Worm (Caenorhabditis elegans): ENCODE results near the gene C18A11.2.

Gene C18A11.2

DNA sequence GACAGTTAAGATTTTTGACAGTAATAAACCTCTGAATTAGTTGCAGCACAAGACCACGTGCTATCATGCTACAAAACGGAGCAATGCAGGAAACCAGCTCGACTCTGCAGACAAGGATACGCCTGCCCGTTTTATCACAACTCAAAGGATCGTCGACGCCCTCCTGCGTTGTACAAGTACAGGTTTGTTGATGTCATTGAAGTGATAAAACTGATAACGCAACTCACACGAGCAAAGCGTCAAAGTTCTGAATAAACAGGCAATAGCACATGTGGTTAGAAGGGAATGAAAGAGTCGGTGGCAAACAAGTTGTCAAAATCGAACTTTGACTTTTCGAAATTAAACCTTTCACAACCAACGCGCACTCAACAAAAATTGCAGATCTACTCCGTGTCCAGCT, 44.6 kb upstream of the C18A11.2 start (continued):
- no peak for TF ChIP-seq F57A8.1 (GFP tag; optimal IDR thresholded peaks at IDR 0.05)
- TF ChIP-seq lag-1 (GFP tag; IDR thresholded peaks at IDR 0.05) = no peak
- TF ChIP-seq hrde-1 (tag; optimal IDR thresholded peaks at IDR 0.05; ENCODE audit: borderline replicate concordance) = no peak
- no peak for TF ChIP-seq attf-6 (GFP tag; IDR thresholded peaks at IDR 0.05)

DNA sequence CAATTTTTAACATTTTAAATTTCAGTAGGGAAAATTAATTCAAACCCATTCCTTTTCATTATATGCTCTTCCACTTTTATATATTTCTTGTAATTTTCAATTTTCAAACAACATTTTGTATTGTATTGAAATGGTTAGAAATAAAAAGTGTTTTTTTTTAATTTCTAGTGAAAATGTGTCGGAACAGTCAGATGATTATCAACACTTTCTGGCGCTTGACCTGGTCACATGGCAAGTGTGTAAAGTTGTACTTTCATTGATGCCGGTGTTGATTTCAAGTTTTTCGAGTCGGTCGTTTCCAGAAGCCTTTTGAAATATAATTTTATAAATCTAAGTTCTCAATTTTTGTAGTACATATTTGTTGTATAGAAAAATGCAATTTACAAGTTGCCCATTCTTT, 40.7 kb upstream of the C18A11.2 start:
- TF ChIP-seq aptf-3 (GFP tag; IDR thresholded peaks at IDR 0.05) (no peak), rec-8 (tag; optimal IDR thresholded peaks at IDR 0.05) (no peak), nfyb-1 (GFP tag; IDR thresholded peaks at IDR 0.05) (peak; percentile 49; the same call in 1 of the 2 replicates), pbrm-1 (GFP tag; IDR thresholded peaks at IDR 0.05) (no peak), ztf-22 (GFP tag; optimal IDR thresholded peaks at IDR 0.05) (no peak), snpc-1.1 (tag; optimal IDR thresholded peaks at IDR 0.05; ENCODE audit: insufficient read depth) (no peak), ets-4 (GFP tag; optimal IDR thresholded peaks at IDR 0.05) (no peak), pha-4 (tag; optimal IDR thresholded peaks at IDR 0.05) (no peak), atf-7 (tag; optimal IDR thresholded peaks at IDR 0.05) (no peak), Y79H2A.3 (GFP tag; conservative IDR thresholded peaks at IDR 0.05) (no peak), C17E4.6 (GFP tag; IDR thresholded peaks at IDR 0.05) (no peak), ceh-100 (GFP tag; IDR thresholded peaks at IDR 0.05) (no peak), nhr-120 (GFP tag; IDR thresholded peaks at IDR 0.05) (no peak), B0261.1 (tag; optimal IDR thresholded peaks at IDR 0.05) (no peak), dpff-1 (tag; optimal IDR thresholded peaks at IDR 0.05) (no peak), hsf-1 (GFP tag; IDR thresholded peaks at IDR 0.05) (no peak), ekl-4 (GFP tag; IDR thresholded peaks at IDR 0.05) (peak; percentile 18; the same call in 1 of the 2 replicates), lin-40 (tag; optimal IDR thresholded peaks at IDR 0.05) (peak; percentile 4), nhr-90 (tag; optimal IDR thresholded peaks at IDR 0.05) (no peak), mes-4 (tag; optimal IDR thresholded peaks at IDR 0.05) (no peak), B0035.1 (tag; optimal IDR thresholded peaks at IDR 0.05) (no peak), F49E8.2 (tag; optimal IDR thresholded peaks at IDR 0.05; ENCODE audit: insufficient read depth) (no peak), egl-18 (GFP tag; IDR thresholded peaks at IDR 0.05) (no peak), gei-17 (GFP tag; optimal IDR thresholded peaks at IDR 0.05) (no peak), him-1 (tag; optimal IDR thresholded peaks at IDR 0.05) (no peak), mcd-1 (GFP tag; IDR thresholded peaks at IDR 0.05) (no peak), snpc-4 (GFP tag; optimal IDR thresholded peaks at IDR 0.05) (no peak), snpc-4 (tag; optimal IDR thresholded peaks at IDR 0.05) (no peak), F39B2.1 (GFP tag; IDR thresholded peaks at IDR 0.05) (no peak), F22D6.2 (tag; optimal IDR thresholded peaks at IDR 0.05) (no peak), F57A8.1 (GFP tag; optimal IDR thresholded peaks at IDR 0.05) (no peak), nhr-80 (tag; optimal IDR thresholded peaks at IDR 0.05) (peak; percentile 27), madf-8 (GFP tag; conservative IDR thresholded peaks at IDR 0.05) (no peak), attf-3 (GFP tag; conservative IDR thresholded peaks at IDR 0.05) (no peak), aptf-2 (GFP tag; conservative IDR thresholded peaks at IDR 0.05) (no peak), sptf-2 (GFP tag; optimal IDR thresholded peaks at IDR 0.05) (no peak), athp-1 (tag; optimal IDR thresholded peaks at IDR 0.05) (no peak), snpc-3.4 (tag; optimal IDR thresholded peaks at IDR 0.05) (no peak), mxl-1 (tag; optimal IDR thresholded peaks at IDR 0.05) (no peak), T07F8.4 (tag; optimal IDR thresholded peaks at IDR 0.05) (no peak), zfh-2 (GFP tag; conservative IDR thresholded peaks at IDR 0.05) (no peak), cebp-1 (GFP tag; IDR thresholded peaks at IDR 0.05) (peak; percentile 32; the same call in 1 of the 2 replicates), cebp-1 (tag; optimal IDR thresholded peaks at IDR 0.05) (peak; percentile 50), somi-1 (GFP tag; optimal IDR thresholded peaks at IDR 0.05) (peak; percentile 19)

Data from whole organism, young adult.